Fruit fly (Drosophila melanogaster): ENCODE measurements around the gene S.

Gene S

DNA sequence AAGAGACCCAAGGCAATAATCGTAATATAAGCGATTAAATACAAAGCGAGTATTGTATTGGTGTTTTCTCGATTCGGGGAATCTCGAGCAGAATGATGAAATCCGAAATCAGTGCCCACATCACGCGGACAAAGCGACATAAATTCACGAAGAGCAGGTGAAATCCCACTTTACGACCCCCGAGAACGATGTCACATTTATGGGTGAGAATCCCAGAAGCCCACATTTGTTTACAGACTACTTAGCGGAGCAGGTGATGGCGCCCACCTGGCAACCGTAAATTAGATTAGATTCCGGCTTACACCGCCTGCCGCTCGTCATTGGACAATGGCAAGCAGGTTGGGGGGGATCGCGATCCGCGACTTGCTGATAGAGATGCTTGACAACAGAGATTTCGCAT is 36.6 kb upstream of the S start:
- no peak for TF ChIP-seq EcR (GFP tag; optimal IDR thresholded peaks at IDR 0.05)
- TF ChIP-seq usp (GFP tag; optimal IDR thresholded peaks at IDR 0.05): no peak
- TF ChIP-seq pan (optimal IDR thresholded peaks at IDR 0.05): no peak
- TF ChIP-seq psq (optimal IDR thresholded peaks at IDR 0.05): no peak
- no peak for TF ChIP-seq CG8478 (optimal IDR thresholded peaks at IDR 0.05)
- TF ChIP-seq Dll (optimal IDR thresholded peaks at IDR 0.05): no peak

- no peak for TF ChIP-seq psq (optimal IDR thresholded peaks at IDR 0.05)
These were observed 35.0 kb upstream of the S start, which contains the start of gene CG14340 for dm6 chr2L:1112641-1113040. TSS of gene CG14340 (plus strand) at chr2L:1112941.

dm6 chr2L:1108029-1108688 is 30.5 kb upstream of the S start, which contains the start of the genes PolrMT and CG14339:
TSS of gene PolrMT (minus strand) at chr2L:1108373.
TSS of gene CG14339 (plus strand) at chr2L:1108540.
- TF ChIP-seq Dll (optimal IDR thresholded peaks at IDR 0.05): peak; percentile 0
- no peak for TF ChIP-seq CG8478 (optimal IDR thresholded peaks at IDR 0.05)
- TF ChIP-seq EcR (GFP tag; optimal IDR thresholded peaks at IDR 0.05): no peak

DNA sequence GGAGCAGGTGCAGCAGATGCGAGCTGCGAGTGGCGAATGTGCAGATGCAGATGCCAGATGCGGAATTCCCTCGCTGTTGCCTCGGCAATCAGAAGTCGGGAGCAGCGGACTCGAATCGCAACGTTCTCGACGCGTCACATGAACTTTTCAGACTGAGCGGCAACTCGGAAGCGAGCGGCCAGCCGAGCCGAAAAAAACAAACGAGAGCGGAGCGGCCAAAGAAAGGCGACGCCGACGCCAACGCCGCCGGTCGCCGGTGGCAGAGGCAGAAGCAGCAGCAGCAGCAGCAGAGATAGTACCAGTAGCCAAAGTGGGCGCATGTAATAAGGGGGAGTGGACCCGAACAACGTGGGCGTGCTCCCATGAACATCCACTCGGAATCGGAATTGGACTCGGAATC is 24.7 kb upstream of the S start, which contains the start of gene CG4629:
Gene CG4629 (minus strand): TSS at position 156 of the 400 bp plus-strand sequence.
- TF ChIP-seq pan (optimal IDR thresholded peaks at IDR 0.05) (no peak), usp (GFP tag; optimal IDR thresholded peaks at IDR 0.05) (no peak), psq (optimal IDR thresholded peaks at IDR 0.05) (no peak), CG8478 (optimal IDR thresholded peaks at IDR 0.05) (no peak), Dll (optimal IDR thresholded peaks at IDR 0.05) (peak; percentile 23), EcR (GFP tag; optimal IDR thresholded peaks at IDR 0.05) (no peak)

DNA sequence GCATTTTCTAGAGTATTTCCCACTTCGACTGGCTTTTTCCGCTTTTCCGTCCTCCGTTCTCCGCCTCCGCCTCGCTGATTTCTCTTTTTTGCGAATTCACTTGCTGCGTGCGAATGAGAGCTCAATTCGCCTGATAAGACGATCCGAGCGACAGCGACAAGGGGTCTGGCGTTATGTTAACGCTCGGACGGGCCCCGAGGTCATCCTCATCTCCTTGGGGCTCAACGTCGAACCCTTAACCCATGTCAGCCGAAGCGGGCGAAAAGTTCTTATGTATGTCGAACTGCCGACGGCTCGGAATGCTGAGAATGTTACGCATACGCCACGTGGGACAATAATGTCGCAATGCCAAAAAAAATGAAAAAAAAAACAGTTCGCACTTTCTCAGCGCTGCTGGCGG is 17.8 kb upstream of the S start:
- TF ChIP-seq Dll (optimal IDR thresholded peaks at IDR 0.05) (no peak), CG8478 (optimal IDR thresholded peaks at IDR 0.05) (no peak)

DNA sequence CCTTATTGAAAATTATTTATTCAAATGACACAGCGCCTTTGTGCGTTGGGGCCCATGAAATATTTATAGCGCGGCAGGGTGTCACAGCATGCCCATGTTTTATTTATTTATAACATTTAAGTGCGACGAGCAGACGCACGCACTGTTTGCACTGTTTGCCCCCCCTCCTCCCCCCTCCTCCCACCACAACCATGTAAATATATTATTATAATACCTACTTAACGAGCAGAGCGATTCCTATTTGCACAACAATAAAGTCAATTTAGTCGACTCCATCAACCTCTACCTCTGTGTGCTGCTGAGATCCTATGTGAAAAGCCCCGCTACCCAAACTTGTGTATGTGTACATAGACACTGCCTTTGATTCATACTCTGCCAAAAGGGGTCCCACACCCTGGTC is 17.1 kb upstream of the S start:
- no peak for TF ChIP-seq Dll (optimal IDR thresholded peaks at IDR 0.05)
- TF ChIP-seq usp (GFP tag; optimal IDR thresholded peaks at IDR 0.05): no peak
- TF ChIP-seq EcR (GFP tag; optimal IDR thresholded peaks at IDR 0.05): no peak
- no peak for TF ChIP-seq CG8478 (optimal IDR thresholded peaks at IDR 0.05)
- TF ChIP-seq pan (optimal IDR thresholded peaks at IDR 0.05): no peak
- no peak for TF ChIP-seq psq (optimal IDR thresholded peaks at IDR 0.05)

DNA sequence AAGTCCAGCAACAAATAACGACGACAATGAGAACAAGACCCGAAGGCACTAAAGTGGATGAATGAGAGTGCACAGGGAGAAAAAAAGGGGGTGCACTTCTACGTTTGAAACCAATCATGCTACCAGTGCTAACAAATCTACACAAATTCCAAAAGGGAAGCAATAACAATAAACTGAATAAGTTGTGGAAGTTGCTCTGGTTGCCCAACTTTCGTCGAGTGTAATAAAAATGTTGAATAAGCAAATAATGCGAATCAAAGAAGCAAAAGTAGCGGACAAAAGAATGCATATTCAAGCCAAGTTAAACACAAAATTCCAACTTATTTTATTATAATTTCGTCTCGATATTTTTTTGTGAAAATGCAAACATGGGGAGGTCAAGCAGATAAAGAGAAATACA is 14.1 kb upstream of the S start:
- no peak for TF ChIP-seq pan (optimal IDR thresholded peaks at IDR 0.05)
- TF ChIP-seq EcR (GFP tag; optimal IDR thresholded peaks at IDR 0.05): no peak
- no peak for TF ChIP-seq CG8478 (optimal IDR thresholded peaks at IDR 0.05)
- no peak for TF ChIP-seq Dll (optimal IDR thresholded peaks at IDR 0.05)
- no peak for TF ChIP-seq psq (optimal IDR thresholded peaks at IDR 0.05)
- no peak for TF ChIP-seq usp (GFP tag; optimal IDR thresholded peaks at IDR 0.05)

DNA sequence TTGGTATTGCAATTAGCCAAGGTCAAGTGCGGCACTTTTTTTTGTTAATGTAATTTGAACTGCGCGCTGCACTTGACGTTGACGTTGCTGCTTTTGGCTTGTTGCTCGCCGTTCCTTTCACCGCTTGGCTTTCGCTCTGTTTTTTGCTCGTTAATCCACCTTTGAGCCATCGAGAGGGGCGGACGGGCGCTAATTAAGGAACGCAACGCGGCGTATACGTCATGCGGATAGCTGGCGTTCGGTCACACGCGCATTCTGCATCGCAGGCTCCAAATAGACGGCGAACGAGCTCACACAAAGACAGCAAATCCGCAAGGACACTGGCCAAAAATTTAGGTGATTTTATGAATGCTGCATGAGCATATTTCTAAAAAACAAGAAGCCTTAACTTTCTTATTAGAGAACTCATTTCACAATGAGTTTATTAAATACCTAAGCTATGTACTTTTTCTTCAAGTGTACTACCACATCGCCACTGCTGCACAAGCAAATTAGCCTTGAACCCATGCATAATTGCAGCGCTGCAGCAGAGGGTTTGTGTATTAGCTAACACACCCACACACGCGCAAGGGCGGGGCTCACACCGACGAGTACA is 8.8 kb upstream of the S start:
- TF ChIP-seq EcR (GFP tag; optimal IDR thresholded peaks at IDR 0.05) (no peak), CG8478 (optimal IDR thresholded peaks at IDR 0.05) (no peak), psq (optimal IDR thresholded peaks at IDR 0.05) (no peak), pan (optimal IDR thresholded peaks at IDR 0.05) (no peak), Dll (optimal IDR thresholded peaks at IDR 0.05) (no peak)

DNA sequence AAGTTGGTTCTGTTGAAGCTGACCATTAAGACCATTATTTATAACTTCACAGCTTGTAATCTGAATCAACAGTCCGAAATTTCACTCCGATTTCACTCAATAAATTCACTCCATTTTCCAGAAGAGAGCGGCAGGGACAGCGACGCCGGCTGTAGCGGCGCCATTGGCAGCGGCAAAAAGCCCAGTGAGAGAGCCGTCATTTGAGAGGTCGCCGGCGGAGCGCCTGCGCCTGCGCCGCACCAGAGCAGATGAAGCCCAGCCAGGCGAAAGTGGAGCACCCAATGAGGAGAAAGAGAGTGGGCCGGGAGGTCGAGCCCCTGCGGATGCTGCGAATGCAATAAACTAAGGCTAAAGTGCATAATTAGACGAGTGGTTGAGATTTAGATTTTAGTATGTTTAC is 5.1 kb upstream of the S start:
- TF ChIP-seq usp (GFP tag; optimal IDR thresholded peaks at IDR 0.05) (no peak), CG8478 (optimal IDR thresholded peaks at IDR 0.05) (no peak), EcR (GFP tag; optimal IDR thresholded peaks at IDR 0.05) (no peak), psq (optimal IDR thresholded peaks at IDR 0.05) (no peak), pan (optimal IDR thresholded peaks at IDR 0.05) (no peak), Dll (optimal IDR thresholded peaks at IDR 0.05) (no peak)

DNA sequence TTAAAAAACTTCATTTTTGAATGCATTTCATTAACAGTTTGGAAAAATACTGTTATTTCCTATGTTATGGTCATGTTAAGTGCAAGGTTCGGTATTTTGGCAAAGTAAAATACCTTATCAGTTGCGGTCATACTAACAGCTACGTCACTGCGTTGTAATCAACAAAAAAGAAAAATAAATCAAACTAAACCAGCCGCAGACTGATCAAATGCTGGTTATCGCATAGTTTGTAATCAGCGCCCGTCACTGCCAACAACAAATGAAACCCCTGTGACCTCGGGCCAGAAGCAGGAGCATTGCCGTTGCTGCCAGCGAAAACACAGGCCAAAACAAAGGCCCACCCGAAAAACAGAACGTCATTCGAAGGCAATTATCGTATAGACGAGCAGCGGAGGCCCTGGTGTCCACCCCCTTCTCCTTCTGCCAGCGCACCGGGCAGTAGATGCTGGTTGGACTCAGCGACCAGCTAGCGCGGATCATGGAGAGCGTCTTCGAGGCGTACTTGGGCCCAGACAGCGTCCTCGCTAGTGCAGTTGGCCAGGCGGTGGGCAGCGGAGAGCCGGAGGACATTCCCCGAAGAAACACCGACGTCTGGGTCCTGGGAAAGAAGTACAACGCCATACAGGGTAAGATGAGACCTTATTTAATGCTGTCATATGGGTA is 3.3 kb upstream of the S start, which contains the start of gene Atg4a:
Gene Atg4a (plus strand): TSS at position 110 of the 663 bp plus-strand sequence.
- TF ChIP-seq psq (optimal IDR thresholded peaks at IDR 0.05) (no peak), CG8478 (optimal IDR thresholded peaks at IDR 0.05) (no peak), pan (optimal IDR thresholded peaks at IDR 0.05) (no peak), Dll (optimal IDR thresholded peaks at IDR 0.05) (no peak), usp (GFP tag; optimal IDR thresholded peaks at IDR 0.05) (no peak), EcR (GFP tag; optimal IDR thresholded peaks at IDR 0.05) (no peak)

- peak; percentile 40 for TF ChIP-seq CG8478 (optimal IDR thresholded peaks at IDR 0.05)
- TF ChIP-seq Dll (optimal IDR thresholded peaks at IDR 0.05): no peak
These were observed 562 bp downstream of the S start for dm6 chr2L:1077053-1077452.

- TF ChIP-seq psq (optimal IDR thresholded peaks at IDR 0.05) (no peak), pan (optimal IDR thresholded peaks at IDR 0.05) (peak; percentile 69)
These were observed 1.9 kb downstream of the S start for dm6 chr2L:1075753-1076152.
